Worm (Caenorhabditis elegans): ENCODE measurements around the gene rrsr-1.

The rrsr-1 gene

DNA sequence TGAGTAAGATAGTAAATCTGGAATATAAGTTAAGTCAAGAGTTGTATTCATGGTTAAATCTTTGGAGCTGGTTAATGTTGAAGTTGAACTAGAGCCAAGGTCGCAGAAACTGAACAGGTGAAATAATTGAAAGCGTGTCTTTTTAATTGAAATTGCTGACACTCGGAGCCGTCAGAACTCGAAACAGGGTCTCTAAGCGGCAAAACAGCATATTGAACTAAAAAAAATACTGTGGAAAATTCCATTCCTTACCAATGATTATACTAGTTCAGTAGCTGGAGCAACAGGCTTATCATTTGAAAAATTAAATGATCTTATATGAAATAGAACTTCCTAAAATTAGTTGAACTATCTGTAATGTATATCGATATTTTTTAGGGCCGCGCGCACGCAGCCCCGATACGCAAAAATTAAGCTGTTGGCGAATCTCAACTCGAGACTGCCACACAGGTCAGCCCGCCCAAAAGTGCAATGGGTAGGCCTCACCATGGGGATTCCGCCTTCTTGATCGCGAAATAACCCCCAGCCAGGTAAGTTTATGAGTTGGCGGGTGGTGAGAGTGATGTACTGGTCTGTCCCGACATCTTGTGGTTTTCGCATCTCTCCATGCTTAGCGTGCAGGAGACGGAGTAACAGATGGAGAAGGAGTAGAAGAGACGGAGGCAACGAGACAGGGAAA is 43.5 kb upstream of the rrsr-1 start, which contains the start of gene srz-97 (continued):
- TF ChIP-seq Y53G8AR.9 (GFP tag; conservative IDR thresholded peaks at IDR 0.05) (0 out of 2 replicates have a peak, but pooled peaks have one; percentile 61), ceh-79 (tag; optimal IDR thresholded peaks at IDR 0.05) (no peak), mcd-1 (GFP tag; IDR thresholded peaks at IDR 0.05) (peak; percentile 74), unc-130 (GFP tag; optimal IDR thresholded peaks at IDR 0.05) (no peak), egrh-3 (GFP tag; IDR thresholded peaks at IDR 0.05) (0 out of 2 replicates have a peak, but pooled peaks have one; percentile 31), nfya-1 (tag; optimal IDR thresholded peaks at IDR 0.05; ENCODE audit: borderline replicate concordance, insufficient read depth) (no peak), rcor-1 (GFP tag; IDR thresholded peaks at IDR 0.05) (peak; percentile 81), fkh-3 (tag; optimal IDR thresholded peaks at IDR 0.05) (no peak), madf-3 (GFP tag; IDR thresholded peaks at IDR 0.05) (no peak), ceh-27 (GFP tag; optimal IDR thresholded peaks at IDR 0.05) (no peak), F57A8.1 (GFP tag; optimal IDR thresholded peaks at IDR 0.05) (no peak), him-1 (tag; optimal IDR thresholded peaks at IDR 0.05) (peak; percentile 79), madf-6 (GFP tag; IDR thresholded peaks at IDR 0.05) (peak; percentile 83)

DNA sequence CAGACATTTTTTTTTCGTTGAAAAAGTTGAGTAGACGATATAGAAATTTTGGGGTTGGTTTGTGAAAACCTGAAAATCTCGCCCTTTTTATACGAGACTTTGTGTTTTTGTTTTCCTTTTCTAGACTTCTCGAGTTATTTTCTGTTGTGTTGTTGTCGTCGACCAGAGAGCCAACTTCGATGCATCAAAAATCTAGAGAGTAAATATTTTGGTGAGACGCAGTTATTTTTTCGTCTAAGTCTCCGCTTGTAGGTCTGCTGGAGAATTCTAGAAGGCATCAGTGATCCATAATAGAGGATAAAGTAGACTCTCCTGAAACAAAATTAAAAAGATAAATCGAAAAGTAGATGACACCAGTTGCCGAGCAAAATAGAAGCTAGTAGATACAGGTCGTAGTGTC is 39.6 kb upstream of the rrsr-1 start, which contains the start of gene F08H9.4:
Gene F08H9.4 (minus strand): TSS at position 61 of the 400 bp plus-strand sequence.
- TF ChIP-seq Y95B8A.8 (GFP tag; IDR thresholded peaks at IDR 0.05) (no peak), atf-7 (tag; optimal IDR thresholded peaks at IDR 0.05) (no peak), attf-5 (GFP tag; optimal IDR thresholded peaks at IDR 0.05) (no peak)

DNA sequence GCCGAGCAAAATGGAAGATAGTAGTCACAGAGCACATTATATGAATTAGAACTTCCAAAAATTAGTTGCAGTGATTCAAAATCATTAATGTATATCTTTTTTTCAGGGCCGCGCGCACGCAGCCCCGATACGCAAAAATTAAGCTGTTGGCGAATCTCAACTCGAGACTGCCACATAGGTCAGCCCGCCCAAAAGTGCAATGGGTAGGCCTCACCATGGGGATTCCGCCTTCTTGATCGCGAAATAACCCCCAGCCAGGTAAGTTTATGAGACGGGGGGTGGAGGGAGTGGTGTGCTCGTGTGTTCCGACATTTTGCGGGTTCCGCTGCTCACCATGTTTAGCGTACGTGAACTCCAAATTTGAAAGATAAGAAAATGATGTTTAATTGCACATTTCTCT is 38.3 kb upstream of the rrsr-1 start, which contains the start of gene F08H9.3:
Gene F08H9.3 (minus strand): TSS at position 252 of the 400 bp plus-strand sequence.
- TF ChIP-seq F49E8.2 (tag; optimal IDR thresholded peaks at IDR 0.05; ENCODE audit: insufficient read depth) = peak; percentile 38
- peak; percentile 68 for TF ChIP-seq F23B12.7 (tag; optimal IDR thresholded peaks at IDR 0.05; ENCODE audit: insufficient read depth)
- peak; percentile 82 for TF ChIP-seq Y79H2A.3 (GFP tag; conservative IDR thresholded peaks at IDR 0.05)
- peak; percentile 63 for TF ChIP-seq ceh-100 (GFP tag; IDR thresholded peaks at IDR 0.05)
- peak; percentile 27 for TF ChIP-seq lin-54 (GFP tag; optimal IDR thresholded peaks at IDR 0.05)
- TF ChIP-seq egrh-3 (GFP tag; IDR thresholded peaks at IDR 0.05) = peak; percentile 62
- TF ChIP-seq hmg-1.2 (GFP tag; IDR thresholded peaks at IDR 0.05) = peak; percentile 95
- TF ChIP-seq ekl-4 (GFP tag; IDR thresholded peaks at IDR 0.05) = peak; percentile 75; the same call in 1 of the 2 replicates
- TF ChIP-seq him-1 (tag; optimal IDR thresholded peaks at IDR 0.05) = peak; percentile 90
- peak; percentile 22 for TF ChIP-seq xnd-1 (tag; optimal IDR thresholded peaks at IDR 0.05)
- TF ChIP-seq B0336.3 (GFP tag; IDR thresholded peaks at IDR 0.05) = peak; percentile 52; the same call in 1 of the 2 replicates
- peak; percentile 57; the same call in 1 of the 2 replicates for TF ChIP-seq hsf-1 (GFP tag; IDR thresholded peaks at IDR 0.05)
- TF ChIP-seq bed-2 (GFP tag; IDR thresholded peaks at IDR 0.05) = 0 out of 2 replicates have a peak, but pooled peaks have one; percentile 48
- peak; percentile 64 for TF ChIP-seq snpc-1.3 (tag; optimal IDR thresholded peaks at IDR 0.05; ENCODE audit: insufficient read depth)
- TF ChIP-seq ceh-27 (GFP tag; optimal IDR thresholded peaks at IDR 0.05) = peak; percentile 3
- 0 out of 2 replicates have a peak, but pooled peaks have one; percentile 63 for TF ChIP-seq egl-44 (GFP tag; IDR thresholded peaks at IDR 0.05)
- peak; percentile 55 for TF ChIP-seq lsl-1 (GFP tag; optimal IDR thresholded peaks at IDR 0.05)
- 0 out of 2 replicates have a peak, but pooled peaks have one; percentile 58 for TF ChIP-seq nfyb-1 (GFP tag; IDR thresholded peaks at IDR 0.05)
- TF ChIP-seq ztf-18 (tag; optimal IDR thresholded peaks at IDR 0.05) = peak; percentile 2
- peak; percentile 69 for TF ChIP-seq tbp1 (GFP tag; optimal IDR thresholded peaks at IDR 0.05)
- peak; percentile 6 for TF ChIP-seq tlf-1 (GFP tag; optimal IDR thresholded peaks at IDR 0.05)
- peak; percentile 85 for TF ChIP-seq snpc-3.4 (tag; optimal IDR thresholded peaks at IDR 0.05)
- TF ChIP-seq madf-8 (GFP tag; conservative IDR thresholded peaks at IDR 0.05) = peak; percentile 35; the same call in 1 of the 2 replicates
- TF ChIP-seq dpff-1 (tag; optimal IDR thresholded peaks at IDR 0.05) = peak; percentile 9
- TF ChIP-seq mcd-1 (GFP tag; IDR thresholded peaks at IDR 0.05) = peak; percentile 74
- 0 out of 2 replicates have a peak, but pooled peaks have one; percentile 18 for TF ChIP-seq ceh-91 (GFP tag; IDR thresholded peaks at IDR 0.05)
- peak; percentile 85 for TF ChIP-seq snpc-4 (GFP tag; optimal IDR thresholded peaks at IDR 0.05)
- TF ChIP-seq snpc-4 (tag; optimal IDR thresholded peaks at IDR 0.05) = peak; percentile 90 to 98 (median 94)
- peak; percentile 77 for TF ChIP-seq madf-6 (GFP tag; IDR thresholded peaks at IDR 0.05)
- TF ChIP-seq pbrm-1 (GFP tag; IDR thresholded peaks at IDR 0.05) = peak; percentile 75
- peak; percentile 55; the same call in 1 of the 2 replicates for TF ChIP-seq rcor-1 (GFP tag; IDR thresholded peaks at IDR 0.05)
- TF ChIP-seq efl-1 (GFP tag; optimal IDR thresholded peaks at IDR 0.05) = peak; percentile 10
